Worm (Caenorhabditis elegans) whole organism, young adult: ENCODE results near the gene T01C4.8.

Experiments used
- K11D2.4 ChIP-seq: fragments of 200-800 bp; sonication (Bioruptor generic); IDR thresholded peaks from 2 replicates; pipeline ENCODE4 v1.3.6; 2022; ENCODE audit warnings: missing genetic modification reagents, missing genetic modification characterization, missing compliant biosample characterization
- Y53G8AR.9 ChIP-seq: fragments of 200-800 bp; sonication (Bioruptor generic); conservative IDR thresholded peaks from 2 replicates; pipeline ENCODE4 v1.3.6; 2022; ENCODE audit warnings: missing genetic modification reagents, missing genetic modification characterization, missing compliant biosample characterization
- ZK185.1 ChIP-seq: sonication (generic microtip); optimal IDR thresholded peaks from 2 replicates; lab custom pipeline; 2016; ENCODE audit warnings: mild to moderate bottlenecking, missing genetic modification characterization, missing compliant biosample characterization; ENCODE audit not compliant: poor library complexity, severe bottlenecking
- attf-5 ChIP-seq: fragments of 200-800 bp; sonication (Bioruptor generic); optimal IDR thresholded peaks from 2 replicates; lab custom pipeline; 2018; ENCODE audit warnings: mild to moderate bottlenecking, missing genetic modification characterization, missing compliant biosample characterization
- dox-1 ChIP-seq: fragments of 200-800 bp; sonication (Bioruptor generic); IDR thresholded peaks from 2 replicates; pipeline ENCODE4 v1.3.6; 2022; ENCODE audit warnings: missing genetic modification reagents, missing genetic modification characterization, missing compliant biosample characterization
- dpl-1 ChIP-seq: fragments of 150-350 bp; optimal IDR thresholded peaks from 2 replicates; lab custom pipeline; 2014; ENCODE audit warnings: missing biosample characterization, missing genetic modification reagents, missing genetic modification characterization
- efl-1 ChIP-seq: fragments of 150-350 bp; optimal IDR thresholded peaks from 2 replicates; lab custom pipeline; 2014; ENCODE audit warnings: missing biosample characterization, missing genetic modification reagents, missing genetic modification characterization
- gei-17 ChIP-seq: fragments of 200-800 bp; sonication (Bioruptor generic); optimal IDR thresholded peaks from 2 replicates; lab custom pipeline; 2018; ENCODE audit warnings: mild to moderate bottlenecking, missing genetic modification characterization, missing compliant biosample characterization
- hrde-1 ChIP-seq: sonication (generic microtip); optimal IDR thresholded peaks from 2 replicates; lab custom pipeline; 2016; ENCODE audit warnings: missing genetic modification characterization, mild to moderate bottlenecking, missing compliant biosample characterization, moderate library complexity, missing genotype, missing genetic modification reagents, borderline replicate concordance
- lin-26 ChIP-seq: fragments of 200-800 bp; sonication (Bioruptor generic); IDR thresholded peaks from 2 replicates; pipeline ENCODE4 v1.3.6; 2022; ENCODE audit warnings: missing genetic modification reagents, missing genetic modification characterization, missing compliant biosample characterization
- lin-54 ChIP-seq: fragments of 200-800 bp; sonication (Bioruptor generic); optimal IDR thresholded peaks from 2 replicates; lab custom pipeline; 2018; ENCODE audit warnings: mild to moderate bottlenecking, missing genetic modification characterization, missing compliant biosample characterization
- rec-8 ChIP-seq, 2 experiments: sonication (generic microtip); optimal IDR thresholded peaks; 2 replicates each; lab custom pipeline; 2016; ENCODE audit warnings: mild to moderate bottlenecking in 2 of 2, missing genetic modification characterization in 2 of 2, missing genetic modification reagents in 2 of 2, missing genotype in 2 of 2, missing biosample characterization in 1 of 2, missing compliant biosample characterization in 1 of 2, moderate library complexity in 1 of 2
- sea-2 ChIP-seq: fragments of 200-800 bp; sonication (Bioruptor generic); IDR thresholded peaks from 2 replicates; pipeline ENCODE4 v1.3.6; 2022; ENCODE audit warnings: missing genetic modification characterization, missing compliant biosample characterization
- snpc-4 ChIP-seq, 5 experiments: fragments of 150-350 bp in 1 of 5; sonication (generic microtip) in 4 of 5; optimal IDR thresholded peaks; 2 replicates each; lab custom pipeline; 2014 to 2018; ENCODE audit warnings: missing genetic modification characterization in 5 of 5, missing biosample characterization in 3 of 5, antibody characterized with exemption in 2 of 5, mild to moderate bottlenecking in 2 of 5, missing compliant biosample characterization in 2 of 5, missing genotype in 2 of 5, moderate library complexity in 2 of 5, missing genetic modification reagents in 1 of 5
- ztf-18 ChIP-seq: sonication (generic microtip); optimal IDR thresholded peaks from 2 replicates; lab custom pipeline; 2016; ENCODE audit warnings: missing genotype, mild to moderate bottlenecking, missing genetic modification characterization, missing compliant biosample characterization

The T01C4.8 gene

DNA sequence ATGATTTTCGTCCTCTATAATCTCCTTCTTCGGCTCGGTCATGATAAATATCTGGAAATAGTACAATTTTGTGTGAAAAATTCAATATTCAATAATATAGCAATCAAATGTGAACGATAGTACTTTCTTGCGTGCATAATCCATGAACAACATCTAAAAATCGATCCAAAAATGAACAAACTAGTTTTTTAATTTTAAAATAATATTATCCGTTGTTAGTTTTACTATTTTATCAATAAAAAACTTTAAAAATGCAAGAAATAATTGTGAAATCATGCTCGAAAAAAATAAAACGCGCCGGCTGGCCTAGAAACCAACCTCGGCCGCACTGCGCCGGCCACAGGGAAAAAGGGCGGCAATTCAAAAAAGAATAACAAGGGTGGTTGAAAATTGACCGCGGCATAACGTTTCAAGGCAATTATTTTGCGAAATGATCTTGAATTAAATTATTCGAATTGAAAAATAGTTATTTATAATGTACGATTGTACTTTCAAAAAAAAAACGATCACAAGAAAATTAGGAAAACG lies 44.7 kb downstream of the T01C4.8 start, which contains the start of gene mys-1 (continued):
- TF ChIP-seq efl-1, result peak; percentile 79
- TF ChIP-seq hrde-1 (tag; lab: Kevin White, UChicago), result no peak
- TF ChIP-seq ZK185.1, result peak; percentile 61
- peak; percentile 17 for TF ChIP-seq attf-5 (GFP tag; lab: Kevin White, UChicago)
- peak; percentile 99 for TF ChIP-seq lin-54 (GFP tag; lab: Kevin White, UChicago)
- TF ChIP-seq rec-8 (tag; optimal IDR thresholded peaks at IDR 0.05; lab: Kevin White, UChicago), result peak in 1 of 2 experiments; percentile 16
- TF ChIP-seq snpc-4 (GFP tag; optimal IDR thresholded peaks at IDR 0.05; lab: Kevin White, UChicago), result peak; percentile 42
- TF ChIP-seq snpc-4 (tag; optimal IDR thresholded peaks at IDR 0.05; lab: Kevin White, UChicago), result peak in 1 of 4 experiments; percentile 7
- peak; percentile 86 for TF ChIP-seq dpl-1 (GFP tag; lab: Kevin White, UChicago)
- 0 out of 2 replicates have a peak, but pooled peaks have one; percentile 27 for TF ChIP-seq K11D2.4 (GFP tag; lab: Robert Waterston, UW)
- peak; percentile 51; the same call in 1 of the 2 replicates for TF ChIP-seq dox-1
- TF ChIP-seq Y53G8AR.9, result no peak
- TF ChIP-seq, all 124 proteins: peak for 24

DNA sequence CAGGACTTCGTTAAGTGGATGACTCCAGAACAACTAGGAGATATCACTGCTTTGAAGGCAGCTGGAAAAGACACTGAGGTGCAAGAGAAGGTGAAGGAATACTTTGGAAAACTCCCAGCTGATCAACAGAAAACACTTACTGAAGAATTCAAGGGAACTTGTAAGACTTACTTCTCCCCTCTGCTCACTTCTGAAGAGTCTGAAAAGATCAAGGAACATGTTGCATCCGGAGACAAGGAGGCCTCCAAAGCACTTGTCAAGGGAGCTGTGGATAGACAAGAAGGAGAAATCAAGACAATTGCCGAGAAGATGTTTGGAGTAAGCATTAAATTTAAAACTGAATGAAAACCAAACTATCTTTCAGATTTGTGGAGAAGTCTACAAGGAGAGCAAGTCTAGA lies 50.0 kb downstream of the T01C4.8 start:
- TF ChIP-seq gei-17 (GFP tag; lab: Kevin White, UChicago), result no peak
- TF ChIP-seq ztf-18 (tag; lab: Kevin White, UChicago), result no peak
- no peak for TF ChIP-seq Y53G8AR.9
- no peak for TF ChIP-seq lin-26 (GFP tag; lab: Robert Waterston, UW)
- TF ChIP-seq sea-2 (GFP tag; lab: Robert Waterston, UW), result no peak
